Fruit fly (Drosophila melanogaster): ENCODE data around the gene Pino.

DNA sequence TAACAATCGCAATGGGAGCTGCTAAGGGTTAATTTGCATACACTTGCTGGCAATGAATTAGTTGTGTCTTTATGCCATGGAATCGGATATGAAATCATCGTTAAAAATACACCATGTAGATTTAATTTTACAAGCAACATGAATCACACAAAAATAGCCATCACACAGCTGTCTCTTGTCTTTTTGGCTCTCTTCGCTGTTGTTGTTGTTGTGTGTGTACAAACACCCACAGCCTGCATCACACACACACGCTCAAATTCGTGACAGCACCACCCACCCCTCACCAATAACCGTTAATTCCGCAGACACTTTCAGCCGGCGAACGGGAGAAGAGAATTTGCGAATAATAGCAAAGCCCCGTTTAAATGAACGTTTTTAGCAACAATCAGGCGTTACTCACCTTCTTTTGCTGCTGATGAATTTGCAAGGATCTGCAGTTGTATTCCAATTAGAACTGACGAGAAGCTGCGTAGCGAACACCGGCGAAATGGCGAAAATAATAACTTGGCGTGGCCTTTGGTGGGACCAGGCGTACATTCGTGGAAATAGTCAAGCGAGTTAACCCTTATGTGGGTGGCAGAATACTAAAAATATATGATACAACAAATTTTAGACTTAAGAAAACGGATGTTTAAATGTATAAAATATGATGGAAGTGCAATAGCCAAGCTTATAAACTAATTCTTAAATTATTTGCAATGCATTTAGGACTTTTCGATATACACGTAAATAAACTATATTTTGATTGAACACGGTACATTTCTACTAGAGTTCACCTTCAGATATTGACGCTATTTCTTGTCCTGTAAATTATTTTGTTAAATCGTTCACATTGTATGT, 29.1 kb upstream of the Pino start, which contains the start of gene capt:
- TF ChIP-seq Sin3A (optimal IDR thresholded peaks at IDR 0.05) (peak; percentile 89), h (optimal IDR thresholded peaks at IDR 0.05) (no peak)
